Fruit fly (Drosophila melanogaster) whole organism, embryonic: ENCODE data around the gene pygo.
A peak's percentile ranks its signal among the peaks of the same experiment; 100 is the strongest.

Experiments
- ATbp ChIP-seq: fragments of 200-800 bp; sonication (Bioruptor generic); optimal IDR thresholded peaks from 2 replicates; lab custom pipeline; 2017; ENCODE audit warnings: missing biosample characterization, mild to moderate bottlenecking, missing genetic modification characterization, missing genetic modification reagents
- Atf-2 ChIP-seq: fragments of 200-800 bp; sonication (Bioruptor generic); optimal IDR thresholded peaks from 2 replicates; lab custom pipeline; 2016; ENCODE audit warnings: missing biosample characterization, missing genetic modification characterization
- CG10565 ChIP-seq: fragments of 200-800 bp; sonication (Bioruptor generic); optimal IDR thresholded peaks from 3 replicates; lab custom pipeline; 2016; ENCODE audit warnings: missing biosample characterization, mild to moderate bottlenecking, missing genetic modification characterization
- CG10654 ChIP-seq: fragments of 200-800 bp; sonication (Bioruptor generic); optimal IDR thresholded peaks from 2 replicates; lab custom pipeline; 2016; ENCODE audit warnings: missing biosample characterization, missing genetic modification characterization
- CG12391 ChIP-seq: fragments of 200-800 bp; sonication (Bioruptor generic); optimal IDR thresholded peaks from 3 replicates; lab custom pipeline; 2018; ENCODE audit warnings: missing biosample characterization, mild to moderate bottlenecking, missing genetic modification characterization, moderate library complexity
- CG12744 ChIP-seq: fragments of 200-800 bp; sonication (Bioruptor generic); optimal IDR thresholded peaks from 2 replicates; lab custom pipeline; 2016; ENCODE audit warnings: missing biosample characterization, missing genetic modification characterization
- CG14667 ChIP-seq: fragments of 200-800 bp; sonication (Bioruptor generic); IDR thresholded peaks from 2 replicates; pipeline ENCODE4 v1.3.6; 2022; ENCODE audit warnings: missing biosample characterization, missing genetic modification characterization
- CG15011 ChIP-seq: fragments of 200-800 bp; sonication (Bioruptor generic); optimal IDR thresholded peaks from 3 replicates; lab custom pipeline; 2018; ENCODE audit warnings: missing biosample characterization, mild to moderate bottlenecking, missing genetic modification characterization
- CG1603 ChIP-seq: fragments of 200-800 bp; sonication (Bioruptor generic); optimal IDR thresholded peaks from 2 replicates; lab custom pipeline; 2019; ENCODE audit warnings: missing biosample characterization, mild to moderate bottlenecking, missing genetic modification characterization, moderate library complexity
- CG16863 ChIP-seq: fragments of 200-800 bp; sonication (Bioruptor generic); optimal IDR thresholded peaks from 3 replicates; lab custom pipeline; 2016; ENCODE audit warnings: missing biosample characterization, missing genetic modification characterization
- CG17359 ChIP-seq: fragments of 200-800 bp; sonication (Bioruptor generic); optimal IDR thresholded peaks from 3 replicates; lab custom pipeline; 2018; ENCODE audit warnings: missing biosample characterization, mild to moderate bottlenecking, missing genetic modification characterization, moderate library complexity
- CG1832 ChIP-seq: fragments of 200-800 bp; sonication (Bioruptor generic); optimal IDR thresholded peaks from 2 replicates; lab custom pipeline; 2017; ENCODE audit warnings: missing biosample characterization, mild to moderate bottlenecking, missing genetic modification characterization, inconsistent platforms
- CG2129 ChIP-seq: fragments of 200-800 bp; sonication (Bioruptor generic); IDR thresholded peaks from 2 replicates; pipeline ENCODE4 v1.3.6; 2022; ENCODE audit warnings: missing biosample characterization, missing genetic modification characterization; ENCODE audit not compliant: partially characterized antibody
- CG30020 ChIP-seq: fragments of 200-800 bp; optimal IDR thresholded peaks from 2 replicates; lab custom pipeline; 2019; ENCODE audit warnings: missing biosample characterization, mild to moderate bottlenecking, missing genetic modification characterization, moderate library complexity
- CG31388 ChIP-seq: fragments of 200-800 bp; sonication (Bioruptor generic); optimal IDR thresholded peaks from 2 replicates; lab custom pipeline; 2016; ENCODE audit warnings: missing biosample characterization, missing genetic modification characterization
- CG32772 ChIP-seq: fragments of 200-800 bp; sonication (Bioruptor generic); IDR thresholded peaks from 2 replicates; pipeline ENCODE4 v1.3.6; 2022; ENCODE audit warnings: missing biosample characterization, missing genetic modification characterization
- CG42726 ChIP-seq: fragments of 200-800 bp; sonication (Bioruptor generic); IDR thresholded peaks from 2 replicates; pipeline ENCODE4 v1.3.6; 2022; ENCODE audit warnings: missing biosample characterization, missing genetic modification characterization; ENCODE audit not compliant: partially characterized antibody
- CG4820 ChIP-seq: fragments of 200-800 bp; sonication (Bioruptor generic); optimal IDR thresholded peaks from 3 replicates; lab custom pipeline; 2016; ENCODE audit warnings: missing biosample characterization, missing genetic modification characterization
- CG7786 ChIP-seq: fragments of 200-800 bp; sonication (Bioruptor generic); optimal IDR thresholded peaks from 2 replicates; lab custom pipeline; 2016; ENCODE audit warnings: missing biosample characterization, missing genetic modification characterization
- CG7839 ChIP-seq: fragments of 200-800 bp; sonication (Bioruptor generic); optimal IDR thresholded peaks from 3 replicates; lab custom pipeline; 2018; ENCODE audit warnings: missing biosample characterization, mild to moderate bottlenecking, missing genetic modification characterization, moderate library complexity
- CG7963 ChIP-seq: fragments of 200-800 bp; sonication (Bioruptor generic); IDR thresholded peaks from 3 replicates; pipeline ENCODE4 v1.3.6; 2022; ENCODE audit warnings: missing biosample characterization, missing genetic modification characterization; ENCODE audit not compliant: partially characterized antibody
- CG7987 ChIP-seq: fragments of 200-800 bp; sonication (Bioruptor generic); optimal IDR thresholded peaks from 2 replicates; lab custom pipeline; 2018; ENCODE audit warnings: missing biosample characterization, mild to moderate bottlenecking, missing genetic modification characterization, moderate library complexity
- CG9797 ChIP-seq: fragments of 200-800 bp; sonication (Bioruptor generic); optimal IDR thresholded peaks from 3 replicates; lab custom pipeline; 2018; ENCODE audit warnings: missing biosample characterization, mild to moderate bottlenecking, missing genetic modification characterization
- Chrac-16 ChIP-seq: fragments of 200-800 bp; sonication (Bioruptor generic); optimal IDR thresholded peaks from 3 replicates; lab custom pipeline; 2016; ENCODE audit warnings: missing biosample characterization, missing genetic modification characterization
- D19B ChIP-seq: fragments of 200-800 bp; sonication (Bioruptor generic); optimal IDR thresholded peaks from 2 replicates; lab custom pipeline; 2017; ENCODE audit warnings: missing biosample characterization, mild to moderate bottlenecking, missing genetic modification characterization
- Gsc ChIP-seq: fragments of 200-800 bp; sonication (Bioruptor generic); IDR thresholded peaks from 2 replicates; pipeline ENCODE4 v1.3.6; 2022; ENCODE audit warnings: missing biosample characterization, missing genetic modification characterization
- H15 ChIP-seq: fragments of 200-800 bp; sonication (Bioruptor generic); IDR thresholded peaks from 3 replicates; pipeline ENCODE4 v1.3.6; 2022; ENCODE audit warnings: missing biosample characterization, missing genetic modification characterization
- Hand ChIP-seq: fragments of 200-800 bp; sonication (Bioruptor generic); optimal IDR thresholded peaks from 2 replicates; lab custom pipeline; 2017; ENCODE audit warnings: mild to moderate bottlenecking, missing biosample characterization, missing genetic modification reagents, missing genetic modification characterization
- Hmr ChIP-seq: fragments of 200-800 bp; sonication (Bioruptor generic); optimal IDR thresholded peaks from 3 replicates; lab custom pipeline; 2017; ENCODE audit warnings: mild to moderate bottlenecking, missing biosample characterization, missing genetic modification reagents, missing genetic modification characterization
- MESR4 ChIP-seq: fragments of 200-800 bp; sonication (Bioruptor generic); optimal IDR thresholded peaks from 2 replicates; lab custom pipeline; 2018; ENCODE audit warnings: missing biosample characterization, mild to moderate bottlenecking, missing genetic modification characterization, moderate library complexity
- Mrtf ChIP-seq: fragments of 200-800 bp; sonication (Bioruptor generic); IDR thresholded peaks from 3 replicates; pipeline ENCODE4 v1.3.6; 2022; ENCODE audit warnings: missing biosample characterization, missing genetic modification characterization
- PHDP ChIP-seq: fragments of 200-800 bp; sonication (Bioruptor generic); optimal IDR thresholded peaks from 3 replicates; lab custom pipeline; 2018; ENCODE audit warnings: missing biosample characterization, mild to moderate bottlenecking, missing genetic modification characterization, moderate library complexity
- Spps ChIP-seq: fragments of 200-800 bp; sonication (Bioruptor generic); optimal IDR thresholded peaks from 2 replicates; lab custom pipeline; 2018; ENCODE audit warnings: missing biosample characterization, mild to moderate bottlenecking, missing genetic modification characterization
- Taf1 ChIP-seq: fragments of 200-800 bp; sonication (Bioruptor generic); IDR thresholded peaks from 2 replicates; pipeline ENCODE4 v1.3.6; 2022; ENCODE audit warnings: missing biosample characterization, missing genetic modification characterization
- Vsx1 ChIP-seq: fragments of 200-800 bp; sonication (Bioruptor generic); optimal IDR thresholded peaks from 2 replicates; lab custom pipeline; 2017; ENCODE audit warnings: missing biosample characterization, mild to moderate bottlenecking, missing genetic modification characterization, missing genetic modification reagents
- ase ChIP-seq: fragments of 200-800 bp; sonication (Bioruptor generic); IDR thresholded peaks from 3 replicates; pipeline ENCODE4 v1.3.6; 2022; ENCODE audit warnings: missing biosample characterization, missing genetic modification characterization
- chinmo ChIP-seq: fragments of 200-800 bp; sonication (Bioruptor generic); IDR thresholded peaks from 4 replicates; pipeline ENCODE4 v1.3.6; 2022; ENCODE audit warnings: missing biosample characterization, missing genetic modification characterization; ENCODE audit not compliant: partially characterized antibody
- ci ChIP-seq: fragments of 200-800 bp; sonication (Bioruptor generic); IDR thresholded peaks from 3 replicates; pipeline ENCODE4 v1.3.6; 2022; ENCODE audit warnings: missing biosample characterization, missing genetic modification characterization
- corto ChIP-seq: fragments of 200-800 bp; sonication (Bioruptor generic); optimal IDR thresholded peaks from 2 replicates; lab custom pipeline; 2016; ENCODE audit warnings: missing biosample characterization, mild to moderate bottlenecking, missing genetic modification characterization, moderate library complexity
- croc ChIP-seq: fragments of 200-800 bp; sonication (Bioruptor generic); conservative IDR thresholded peaks from 3 replicates; pipeline ENCODE4 v1.3.6; 2022; ENCODE audit warnings: missing biosample characterization, missing genetic modification characterization
- gsb-n ChIP-seq: fragments of 200-800 bp; sonication (Bioruptor generic); optimal IDR thresholded peaks from 3 replicates; lab custom pipeline; 2018; ENCODE audit warnings: missing biosample characterization, mild to moderate bottlenecking, missing genetic modification characterization
- hb ChIP-seq: fragments of 200-800 bp; sonication (Bioruptor generic); IDR thresholded peaks from 3 replicates; pipeline ENCODE4 v1.3.6; 2022; ENCODE audit warnings: missing biosample characterization, missing genetic modification characterization; ENCODE audit not compliant: partially characterized antibody
- lov ChIP-seq, 2 experiments: fragments of 200-800 bp in 1 of 2; fragments of >200 bp in 1 of 2; sonication (Bioruptor generic) in 1 of 2; IDR thresholded peaks in 1 of 2; optimal IDR thresholded peaks in 1 of 2; 2 replicates in 1 of 2; 3 replicates in 1 of 2; pipeline versions ENCODE4 v1.3.6 to Lab custom; 2017 to 2022; ENCODE audit warnings: missing biosample characterization in 1 of 2, missing genetic modification characterization in 1 of 2
- rib ChIP-seq: fragments of 200-800 bp; sonication (Bioruptor generic); IDR thresholded peaks from 2 replicates; pipeline ENCODE4 v1.3.6; 2022; ENCODE audit warnings: missing biosample characterization, missing genetic modification characterization
- sna ChIP-seq: fragments of 200-800 bp; sonication (Bioruptor generic); IDR thresholded peaks from 2 replicates; pipeline ENCODE4 v1.3.6; 2022; ENCODE audit warnings: missing biosample characterization, missing genetic modification characterization; ENCODE audit not compliant: partially characterized antibody
- sqz ChIP-seq: fragments of 200-800 bp; sonication (Bioruptor generic); optimal IDR thresholded peaks from 3 replicates; lab custom pipeline; 2018; ENCODE audit warnings: missing biosample characterization, mild to moderate bottlenecking, missing genetic modification characterization
- toy ChIP-seq: fragments of 200-800 bp; sonication (Bioruptor generic); IDR thresholded peaks from 2 replicates; pipeline ENCODE4 v1.3.6; 2022; ENCODE audit warnings: missing biosample characterization, missing genetic modification characterization
- wek ChIP-seq: fragments of 200-800 bp; sonication (Bioruptor generic); optimal IDR thresholded peaks from 3 replicates; lab custom pipeline; 2018; ENCODE audit warnings: missing biosample characterization, mild to moderate bottlenecking, missing genetic modification characterization, moderate library complexity
- zen ChIP-seq: fragments of 200-800 bp; sonication (Bioruptor generic); optimal IDR thresholded peaks from 3 replicates; lab custom pipeline; 2018; ENCODE audit warnings: missing biosample characterization, mild to moderate bottlenecking, missing genetic modification characterization, moderate library complexity

Gene pygo

dm6 chr3R:31588374-31588773, 7.9 kb upstream of the pygo start, which contains the start of gene CG1635 (continued):
- TF ChIP-seq Mrtf (GFP tag; lab: Robert Waterston, UW) = peak; percentile 99
- peak; percentile 99 for TF ChIP-seq sqz (GFP tag; lab: Kevin White, UChicago)
- TF ChIP-seq CG12391 (tag; lab: Kevin White, UChicago) = peak; percentile 100
- peak; percentile 99 for TF ChIP-seq zen
- peak; percentile 99 for TF ChIP-seq CG15011 (GFP tag; lab: Kevin White, UChicago)
- peak; percentile 99 for TF ChIP-seq rib
- peak; percentile 64 for TF ChIP-seq CG9797 (GFP tag; lab: Kevin White, UChicago)
- TF ChIP-seq Vsx1 (GFP tag; lab: Kevin White, UChicago) = peak; percentile 98
- peak; percentile 99 for TF ChIP-seq Taf1 (GFP tag; lab: Robert Waterston, UW)
- TF ChIP-seq CG16863 (GFP tag; lab: Kevin White, UChicago) = peak; percentile 98
- peak; percentile 100 for TF ChIP-seq PHDP (tag; lab: Kevin White, UChicago)
- peak; percentile 55; the same call in 1 of the 2 replicates for TF ChIP-seq CG42726 (GFP tag; lab: Robert Waterston, UW)
- TF ChIP-seq CG7987 (GFP tag; lab: Kevin White, UChicago) = peak; percentile 98
- peak; percentile 98 for TF ChIP-seq CG4820 (GFP tag; lab: Kevin White, UChicago)
- peak; percentile 54; the same call in 1 of the 3 replicates for TF ChIP-seq hb (GFP tag; lab: Robert Waterston, UW)
- TF ChIP-seq Hand (GFP tag; lab: Kevin White, UChicago) = peak; percentile 99
- TF ChIP-seq Spps (tag; lab: Kevin White, UChicago) = peak; percentile 100
- TF ChIP-seq CG1832 (GFP tag; lab: Kevin White, UChicago) = no peak
- peak; percentile 95 for TF ChIP-seq CG31388
- TF ChIP-seq CG32772 (GFP tag; lab: Robert Waterston, UW) = peak; percentile 98
- peak; percentile 97 for TF ChIP-seq Atf-2 (GFP tag; lab: Kevin White, UChicago)
- TF ChIP-seq chinmo (GFP tag; lab: Robert Waterston, UW) = no peak
- TF ChIP-seq lov (optimal IDR thresholded peaks at IDR 0.05; lab: Kevin White, UChicago) = no peak
- peak; percentile 98 for TF ChIP-seq lov (GFP tag; IDR thresholded peaks at IDR 0.05; lab: Robert Waterston, UW)
- peak; percentile 98 for TF ChIP-seq Chrac-16 (GFP tag; lab: Kevin White, UChicago)
- TF ChIP-seq CG7963 (GFP tag; lab: Robert Waterston, UW) = peak; percentile 43; the same call in 1 of the 3 replicates
- peak; percentile 99 for TF ChIP-seq CG12744 (GFP tag; lab: Kevin White, UChicago)
- TF ChIP-seq Gsc (GFP tag; lab: Robert Waterston, UW) = peak; percentile 94
- TF ChIP-seq CG7786 (GFP tag; lab: Kevin White, UChicago) = peak; percentile 98
- peak; percentile 99 for TF ChIP-seq ase (GFP tag; lab: Robert Waterston, UW)
- peak; percentile 99 for TF ChIP-seq CG7839 (tag; lab: Kevin White, UChicago)
- TF ChIP-seq corto (GFP tag; lab: Kevin White, UChicago) = peak; percentile 94
- peak; percentile 100 for TF ChIP-seq Hmr
- peak; percentile 92 for TF ChIP-seq MESR4 (GFP tag; lab: Kevin White, UChicago)
- TF ChIP-seq gsb-n (tag; lab: Kevin White, UChicago) = peak; percentile 100
- peak; percentile 99 for TF ChIP-seq ATbp (GFP tag; lab: Kevin White, UChicago)
- peak; percentile 95 for TF ChIP-seq wek (GFP tag; lab: Kevin White, UChicago)
- peak; percentile 94 for TF ChIP-seq CG10565 (GFP tag; lab: Kevin White, UChicago)
- TF ChIP-seq sna (GFP tag; lab: Robert Waterston, UW) = peak; percentile 73
- TF ChIP-seq CG2129 (GFP tag; lab: Robert Waterston, UW) = no peak
- peak; percentile 97 for TF ChIP-seq CG1603 (tag; lab: Kevin White, UChicago)
- peak; percentile 96 for TF ChIP-seq D19B (GFP tag; lab: Kevin White, UChicago)
- TF ChIP-seq CG14667 (GFP tag; lab: Robert Waterston, UW) = peak; percentile 98
- peak; percentile 100 for TF ChIP-seq ci (GFP tag; lab: Robert Waterston, UW)
- peak; percentile 98 for TF ChIP-seq toy
- peak; percentile 100 for TF ChIP-seq CG17359 (tag; lab: Kevin White, UChicago)
- TF ChIP-seq CG10654 (GFP tag; lab: Kevin White, UChicago) = peak; percentile 98
- TF ChIP-seq croc (GFP tag; lab: Robert Waterston, UW) = peak; percentile 98
- peak; percentile 92 for TF ChIP-seq CG30020 (tag; lab: Kevin White, UChicago)
- peak; percentile 99 for TF ChIP-seq H15
